Fruit fly (Drosophila melanogaster) Kc167 (cell line): ENCODE data around the gene CG34129.

Experiments
- h ChIP-seq: fragments of >200 bp; optimal IDR thresholded peaks from 3 replicates; lab custom pipeline; 2018; ENCODE audit warnings: missing external identifiers
- psq ChIP-seq: fragments of >200 bp; optimal IDR thresholded peaks from 2 replicates; lab custom pipeline; 2017; ENCODE audit warnings: missing external identifiers

DNA sequence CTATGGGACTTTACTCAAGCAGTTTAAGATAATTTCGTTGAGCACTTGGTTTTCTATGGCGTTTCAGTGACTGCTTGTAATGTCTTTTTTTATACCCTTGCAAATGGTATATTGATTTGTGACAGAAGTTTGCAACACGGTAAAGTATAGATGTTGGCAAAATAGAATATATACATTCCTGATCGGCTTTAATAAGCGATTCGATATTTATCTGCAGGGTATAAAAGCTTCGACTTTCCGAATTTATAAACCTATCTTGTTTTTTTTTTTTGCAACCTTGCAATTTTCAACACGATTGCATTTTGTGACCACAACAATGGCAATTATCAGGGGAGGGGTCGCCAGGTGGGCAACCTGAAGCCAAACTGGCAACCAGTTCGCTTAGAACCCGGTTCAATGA lies 23.3 kb upstream of the CG34129 start:
- TF ChIP-seq h (no peak), psq (lab: Kevin White, UChicago) (no peak)
